Fruit fly (Drosophila melanogaster) whole organism, prepupa: Measurements from ENCODE around the gene ppk5.

Source experiments
- Blimp-1 ChIP-seq: fragments of 200-800 bp; sonication (Bioruptor generic); optimal IDR thresholded peaks from 3 replicates; lab custom pipeline; 2017; ENCODE audit warnings: missing biosample characterization, missing genetic modification characterization, mild to moderate bottlenecking, moderate library complexity, missing genetic modification reagents
- CG10631 ChIP-seq: fragments of 200-800 bp; sonication (Bioruptor generic); optimal IDR thresholded peaks from 2 replicates; lab custom pipeline; 2016; ENCODE audit warnings: missing biosample characterization, missing genetic modification characterization
- CG11294 ChIP-seq: fragments of 200-800 bp; sonication (Bioruptor generic); IDR thresholded peaks from 2 replicates; pipeline ENCODE4 v1.3.6; 2022; ENCODE audit warnings: missing biosample characterization, missing genetic modification characterization
- CG11762 ChIP-seq: fragments of 200-800 bp; sonication (Bioruptor generic); optimal IDR thresholded peaks from 3 replicates; lab custom pipeline; 2016; ENCODE audit warnings: missing biosample characterization, missing genetic modification characterization; ENCODE audit not compliant: insufficient read depth
- CG11902 ChIP-seq: fragments of 200-800 bp; sonication (Bioruptor generic); optimal IDR thresholded peaks from 3 replicates; lab custom pipeline; 2016; ENCODE audit warnings: missing biosample characterization, missing genetic modification characterization
- CG15336 ChIP-seq: fragments of 200-800 bp; sonication (Bioruptor generic); IDR thresholded peaks from 2 replicates; pipeline ENCODE4 v1.3.6; 2022; ENCODE audit warnings: missing biosample characterization, missing genetic modification characterization
- CG1621 ChIP-seq: fragments of 200-800 bp; sonication (Bioruptor generic); optimal IDR thresholded peaks from 3 replicates; lab custom pipeline; 2018; ENCODE audit warnings: missing biosample characterization, mild to moderate bottlenecking, missing genetic modification characterization
- CG16779 ChIP-seq: fragments of 200-800 bp; sonication (Bioruptor generic); optimal IDR thresholded peaks from 3 replicates; lab custom pipeline; 2017; ENCODE audit warnings: missing biosample characterization, mild to moderate bottlenecking, missing genetic modification characterization
- CG3032 ChIP-seq: fragments of 200-800 bp; optimal IDR thresholded peaks from 2 replicates; lab custom pipeline; 2019; ENCODE audit warnings: missing biosample characterization, mild to moderate bottlenecking, missing genetic modification characterization, moderate library complexity
- CG31627 ChIP-seq: fragments of 200-800 bp; sonication (Bioruptor generic); optimal IDR thresholded peaks from 3 replicates; lab custom pipeline; 2016; ENCODE audit warnings: missing biosample characterization, missing genetic modification characterization
- CG3919 ChIP-seq: fragments of 200-800 bp; sonication (Bioruptor generic); optimal IDR thresholded peaks from 3 replicates; lab custom pipeline; 2016; ENCODE audit warnings: missing biosample characterization, missing genetic modification characterization
- CG4318 ChIP-seq: fragments of 200-800 bp; sonication (Bioruptor generic); optimal IDR thresholded peaks from 3 replicates; lab custom pipeline; 2017; ENCODE audit warnings: missing biosample characterization, mild to moderate bottlenecking, missing genetic modification characterization
- CG6163 ChIP-seq: fragments of 200-800 bp; sonication (Bioruptor generic); IDR thresholded peaks from 3 replicates; pipeline ENCODE4 v1.3.6; 2022; ENCODE audit warnings: missing biosample characterization, missing genetic modification characterization
- CG6276 ChIP-seq: fragments of 200-800 bp; sonication (Bioruptor generic); optimal IDR thresholded peaks from 2 replicates; lab custom pipeline; 2017; ENCODE audit warnings: missing biosample characterization, mild to moderate bottlenecking, missing genetic modification characterization
- CG6792 ChIP-seq: fragments of 200-800 bp; sonication (Bioruptor generic); optimal IDR thresholded peaks from 3 replicates; lab custom pipeline; 2016; ENCODE audit warnings: missing biosample characterization, missing genetic modification characterization
- CG6808 ChIP-seq: fragments of 200-800 bp; sonication (Bioruptor generic); optimal IDR thresholded peaks from 3 replicates; lab custom pipeline; 2017; ENCODE audit warnings: missing biosample characterization, missing genetic modification characterization, mild to moderate bottlenecking, moderate library complexity, missing genetic modification reagents
- CG8119 ChIP-seq: fragments of 200-800 bp; sonication (Bioruptor generic); IDR thresholded peaks from 3 replicates; pipeline ENCODE4 v1.3.6; 2022; ENCODE audit warnings: missing biosample characterization, missing genetic modification characterization
- CG8319 ChIP-seq: fragments of 200-800 bp; sonication (Bioruptor generic); optimal IDR thresholded peaks from 3 replicates; lab custom pipeline; 2016; ENCODE audit warnings: missing biosample characterization, missing genetic modification characterization
- CG8632 ChIP-seq: fragments of 200-800 bp; sonication (Bioruptor generic); optimal IDR thresholded peaks from 3 replicates; lab custom pipeline; 2016; ENCODE audit warnings: missing biosample characterization, missing genetic modification characterization
- CG9139 ChIP-seq: fragments of 200-800 bp; sonication (Bioruptor generic); optimal IDR thresholded peaks from 3 replicates; lab custom pipeline; 2017; ENCODE audit warnings: missing biosample characterization, mild to moderate bottlenecking, missing genetic modification characterization
- Eip75B ChIP-seq: fragments of 200-800 bp; sonication (Bioruptor generic); optimal IDR thresholded peaks from 3 replicates; lab custom pipeline; 2016; ENCODE audit warnings: missing biosample characterization, missing genetic modification characterization
- Eip78C ChIP-seq: fragments of 200-800 bp; sonication (Bioruptor generic); peaks from one replicate; lab custom pipeline; 2016; ENCODE audit warnings: missing biosample characterization, missing genetic modification characterization
- Eip93F ChIP-seq: fragments of 200-800 bp; sonication (Bioruptor generic); optimal IDR thresholded peaks from 2 replicates; lab custom pipeline; 2016; ENCODE audit warnings: missing biosample characterization, mild to moderate bottlenecking, missing genetic modification characterization
- Ets21C ChIP-seq: fragments of 200-800 bp; sonication (Bioruptor generic); optimal IDR thresholded peaks from 3 replicates; lab custom pipeline; 2016; ENCODE audit warnings: missing biosample characterization, missing genetic modification characterization
- Ets96B ChIP-seq: fragments of 200-800 bp; optimal IDR thresholded peaks from 2 replicates; lab custom pipeline; 2019; ENCODE audit warnings: missing biosample characterization, mild to moderate bottlenecking, missing genetic modification characterization, moderate library complexity
- Gug ChIP-seq: fragments of 200-800 bp; sonication (Bioruptor generic); IDR thresholded peaks from 2 replicates; pipeline ENCODE4 v1.3.6; 2022; ENCODE audit warnings: missing biosample characterization, missing genetic modification characterization
- Hr38 ChIP-seq: sonication (Bioruptor generic); optimal IDR thresholded peaks from 2 replicates; lab custom pipeline; 2016; ENCODE audit warnings: missing biosample characterization, missing genetic modification characterization
- Hr39 ChIP-seq: fragments of 200-800 bp; sonication (Bioruptor generic); optimal IDR thresholded peaks from 2 replicates; lab custom pipeline; 2016; ENCODE audit warnings: missing biosample characterization, missing genetic modification characterization
- Hr4 ChIP-seq: fragments of 200-800 bp; sonication (Bioruptor generic); optimal IDR thresholded peaks from 3 replicates; lab custom pipeline; 2016; ENCODE audit warnings: missing biosample characterization, missing genetic modification characterization
- Met ChIP-seq: fragments of 200-800 bp; sonication (Bioruptor generic); optimal IDR thresholded peaks from 3 replicates; lab custom pipeline; 2016; ENCODE audit warnings: missing biosample characterization, missing genetic modification characterization
- OdsH ChIP-seq: fragments of 200-800 bp; sonication (Bioruptor generic); optimal IDR thresholded peaks from 3 replicates; lab custom pipeline; 2016; ENCODE audit warnings: missing biosample characterization, missing genetic modification characterization
- Sox102F ChIP-seq: fragments of 200-800 bp; sonication (Bioruptor generic); optimal IDR thresholded peaks from 2 replicates; lab custom pipeline; 2016; ENCODE audit warnings: missing biosample characterization, mild to moderate bottlenecking, missing genetic modification characterization
- Sox14 ChIP-seq: fragments of 200-800 bp; sonication (Bioruptor generic); optimal IDR thresholded peaks from 3 replicates; lab custom pipeline; 2016; ENCODE audit warnings: missing biosample characterization, missing genetic modification characterization
- Sox15 ChIP-seq: fragments of 200-800 bp; sonication (Bioruptor generic); optimal IDR thresholded peaks from 3 replicates; lab custom pipeline; 2016; ENCODE audit warnings: missing biosample characterization, missing genetic modification characterization
- achi ChIP-seq: fragments of 200-800 bp; sonication (Bioruptor generic); optimal IDR thresholded peaks from 3 replicates; lab custom pipeline; 2016; ENCODE audit warnings: missing biosample characterization, missing genetic modification characterization
- acj6 ChIP-seq: fragments of 200-800 bp; sonication (Bioruptor generic); optimal IDR thresholded peaks from 3 replicates; lab custom pipeline; 2016; ENCODE audit warnings: missing biosample characterization, missing genetic modification characterization
- cyc ChIP-seq: fragments of 200-800 bp; sonication (Bioruptor generic); optimal IDR thresholded peaks from 3 replicates; lab custom pipeline; 2016; ENCODE audit warnings: missing biosample characterization, missing genetic modification characterization
- dac ChIP-seq: fragments of 200-800 bp; sonication (Bioruptor generic); optimal IDR thresholded peaks from 2 replicates; lab custom pipeline; 2017; ENCODE audit warnings: missing biosample characterization, mild to moderate bottlenecking, missing genetic modification characterization
- dsx ChIP-seq: fragments of 200-800 bp; optimal IDR thresholded peaks from 3 replicates; lab custom pipeline; 2019; ENCODE audit warnings: missing biosample characterization, mild to moderate bottlenecking, missing genetic modification characterization, moderate library complexity; ENCODE audit not compliant: poor library complexity, severe bottlenecking
- esn ChIP-seq: fragments of 200-800 bp; sonication (Bioruptor generic); optimal IDR thresholded peaks from 2 replicates; lab custom pipeline; 2016; ENCODE audit warnings: missing biosample characterization, mild to moderate bottlenecking, missing genetic modification characterization, moderate library complexity
- fd59A ChIP-seq: fragments of 200-800 bp; sonication (Bioruptor generic); optimal IDR thresholded peaks from 2 replicates; lab custom pipeline; 2017; ENCODE audit warnings: missing biosample characterization, mild to moderate bottlenecking, missing genetic modification characterization, missing genetic modification reagents
- fd85E ChIP-seq: fragments of 200-800 bp; sonication (Bioruptor generic); optimal IDR thresholded peaks from 3 replicates; lab custom pipeline; 2016; ENCODE audit warnings: missing biosample characterization, missing genetic modification characterization
- fkh ChIP-seq: fragments of 200-800 bp; sonication (Bioruptor generic); optimal IDR thresholded peaks from 3 replicates; lab custom pipeline; 2017; ENCODE audit warnings: missing biosample characterization, mild to moderate bottlenecking, missing genetic modification characterization, moderate library complexity
- lz ChIP-seq: fragments of 200-800 bp; sonication (Bioruptor generic); optimal IDR thresholded peaks from 3 replicates; lab custom pipeline; 2016; ENCODE audit warnings: missing biosample characterization, missing genetic modification characterization
- net ChIP-seq: fragments of 200-800 bp; sonication (Bioruptor generic); optimal IDR thresholded peaks from 3 replicates; lab custom pipeline; 2016; ENCODE audit warnings: missing biosample characterization, missing genetic modification characterization
- pdm3 ChIP-seq: fragments of 200-800 bp; sonication (Bioruptor generic); optimal IDR thresholded peaks from 3 replicates; lab custom pipeline; 2016; ENCODE audit warnings: missing biosample characterization, missing genetic modification characterization
- salr ChIP-seq, 2 experiments: fragments of 200-800 bp; sonication (Bioruptor generic); optimal IDR thresholded peaks; 3 replicates each; lab custom pipeline; 2016 to 2018; ENCODE audit warnings: missing biosample characterization in 2 of 2, missing genetic modification characterization in 2 of 2, mild to moderate bottlenecking in 1 of 2
- spab ChIP-seq: fragments of 200-800 bp; sonication (Bioruptor generic); optimal IDR thresholded peaks from 2 replicates; lab custom pipeline; 2017; ENCODE audit warnings: missing biosample characterization, mild to moderate bottlenecking, missing genetic modification characterization, missing genetic modification reagents
- ss ChIP-seq, 2 experiments: fragments of 200-800 bp; sonication (Bioruptor generic); optimal IDR thresholded peaks; 2 replicates in 1 of 2; 3 replicates in 1 of 2; lab custom pipeline; 2017 to 2018; ENCODE audit warnings: mild to moderate bottlenecking in 2 of 2, missing biosample characterization in 2 of 2, missing genetic modification characterization in 2 of 2, moderate library complexity in 1 of 2
- svp ChIP-seq: fragments of 200-800 bp; sonication (Bioruptor generic); peaks from one replicate; lab custom pipeline; 2016; ENCODE audit warnings: missing biosample characterization, missing genetic modification characterization
- topi ChIP-seq: fragments of 200-800 bp; sonication (Bioruptor generic); optimal IDR thresholded peaks from 3 replicates; lab custom pipeline; 2016; ENCODE audit warnings: missing biosample characterization, missing genetic modification characterization

Gene ppk5

DNA sequence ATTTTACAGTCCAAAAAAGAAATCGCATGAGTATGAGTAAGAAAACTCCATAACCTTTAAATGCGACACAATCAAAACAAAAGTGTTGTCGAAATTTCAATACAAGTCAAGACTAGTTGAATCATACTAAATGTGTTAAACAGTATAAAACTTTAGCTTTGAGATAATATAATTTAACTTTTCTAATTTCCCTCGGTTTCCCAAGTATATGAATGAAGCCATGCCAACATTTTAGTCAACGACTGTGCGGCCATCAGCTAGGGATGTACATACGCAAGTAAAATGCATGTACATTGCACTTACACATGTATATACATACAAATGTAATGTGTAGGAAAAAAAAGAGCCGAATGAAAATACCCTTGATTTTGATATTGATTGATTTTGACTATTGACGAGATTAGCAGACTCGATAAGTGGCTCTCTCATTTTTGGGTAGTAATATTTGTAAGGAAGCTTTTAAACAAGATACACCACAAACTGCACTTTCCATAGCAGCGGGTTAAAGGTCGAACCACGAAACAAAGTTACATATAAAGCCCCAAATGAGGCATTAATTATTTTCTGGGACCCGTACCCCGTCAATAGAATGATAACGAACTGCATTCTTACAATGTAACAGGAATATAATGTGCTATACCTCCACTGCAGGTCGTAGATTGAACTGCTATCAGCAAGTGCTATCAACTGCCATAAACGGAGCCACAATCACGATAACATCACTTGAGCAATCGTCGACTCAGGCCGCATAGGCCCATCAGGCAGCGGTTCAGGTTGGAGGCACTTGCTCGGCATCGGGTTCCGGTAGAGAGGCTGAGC lies 10.2 kb upstream of the ppk5 start:
- TF ChIP-seq spab (GFP tag; lab: Kevin White, UChicago) (no peak), lz (peak; percentile 23), CG3919 (GFP tag; lab: Kevin White, UChicago) (no peak), CG8319 (peak; percentile 16), Gug (no peak; the same call in 1 of the 2 replicates), CG9139 (GFP tag; lab: Kevin White, UChicago) (no peak), CG6276 (GFP tag; lab: Kevin White, UChicago) (no peak), esn (peak; percentile 62), Blimp-1 (GFP tag; lab: Kevin White, UChicago) (no peak), Eip78C (GFP tag; lab: Kevin White, UChicago) (peak; percentile 83), CG6163 (GFP tag; lab: Robert Waterston, UW) (no peak), Eip93F (no peak), CG31627 (GFP tag; lab: Kevin White, UChicago) (peak; percentile 39), Hr4 (GFP tag; lab: Kevin White, UChicago) (peak; percentile 66), CG3032 (tag; lab: Kevin White, UChicago) (peak; percentile 31), net (GFP tag; lab: Kevin White, UChicago) (no peak), dsx (GFP tag; lab: Kevin White, UChicago) (peak; percentile 95), Ets96B (peak; percentile 49), Hr38 (GFP tag; lab: Kevin White, UChicago) (no peak), OdsH (no peak), Sox102F (GFP tag; lab: Kevin White, UChicago) (no peak), Sox15 (peak; percentile 12), CG10631 (GFP tag; lab: Kevin White, UChicago) (no peak), dac (GFP tag; lab: Kevin White, UChicago) (no peak), CG16779 (tag; lab: Kevin White, UChicago) (no peak), svp (GFP tag; lab: Kevin White, UChicago) (peak; percentile 95), achi (no peak), CG11902 (GFP tag; lab: Kevin White, UChicago) (no peak), CG15336 (GFP tag; lab: Robert Waterston, UW) (no peak; the same call in 1 of the 2 replicates), cyc (peak; percentile 48), Met (GFP tag; lab: Kevin White, UChicago) (no peak), CG4318 (GFP tag; lab: Kevin White, UChicago) (no peak), CG1621 (tag; lab: Kevin White, UChicago) (no peak), Ets21C (GFP tag; lab: Kevin White, UChicago) (no peak), fkh (no peak), Hr39 (GFP tag; lab: Kevin White, UChicago) (no peak), pdm3 (no peak), fd59A (GFP tag; lab: Kevin White, UChicago) (no peak), salr (GFP tag; optimal IDR thresholded peaks at IDR 0.05; lab: Kevin White, UChicago) (no peak), Eip75B (GFP tag; lab: Kevin White, UChicago) (peak; percentile 61), CG11762 (peak; percentile 24), ss (GFP tag; optimal IDR thresholded peaks at IDR 0.05; lab: Kevin White, UChicago) (no peak), CG8119 (GFP tag; lab: Robert Waterston, UW) (no peak; the same call in 2 of the 3 replicates), CG8632 (no peak), CG6808 (GFP tag; lab: Kevin White, UChicago) (no peak), CG6792 (GFP tag; lab: Kevin White, UChicago) (peak; percentile 40), Sox14 (GFP tag; lab: Kevin White, UChicago) (peak; percentile 39), acj6 (GFP tag; lab: Kevin White, UChicago) (peak; percentile 61), CG11294 (GFP tag; lab: Robert Waterston, UW) (no peak), topi (GFP tag; lab: Kevin White, UChicago) (peak; percentile 35), fd85E (GFP tag; lab: Kevin White, UChicago) (no peak)
